Fruit fly (Drosophila melanogaster): ENCODE measurements around the gene CG11668.

dm6 chr3R:13074588-13074987 lies 36.4 kb downstream of the CG11668 start:
- TF ChIP-seq CG13204 (GFP tag; optimal IDR thresholded peaks at IDR 0.05) (no peak), CG34367 (tag; optimal IDR thresholded peaks at IDR 0.05) (no peak), CG10348 (GFP tag; IDR thresholded peaks at IDR 0.05) (no peak), CG8301 (tag; optimal IDR thresholded peaks at IDR 0.05) (no peak), CG8159 (tag; optimal IDR thresholded peaks at IDR 0.05) (no peak), CG14655 (GFP tag; optimal IDR thresholded peaks at IDR 0.05) (no peak), D1 (tag; optimal IDR thresholded peaks at IDR 0.05) (no peak), CG12605 (GFP tag; IDR thresholded peaks at IDR 0.05) (no peak), fd96Ca (GFP tag; IDR thresholded peaks at IDR 0.05) (no peak), EcR (GFP tag; optimal IDR thresholded peaks at IDR 0.05) (no peak), CG4496 (GFP tag; IDR thresholded peaks at IDR 0.05) (no peak)
